Fruit fly (Drosophila melanogaster) whole organism, embryonic: ENCODE data around the gene mRpL20.

Experiments
- Bdp1 ChIP-seq: fragments of 200-800 bp; sonication (Bioruptor generic); optimal IDR thresholded peaks from 3 replicates; lab custom pipeline; 2016; ENCODE audit warnings: missing biosample characterization, missing genetic modification characterization
- CG10321 ChIP-seq: fragments of 200-800 bp; sonication (Bioruptor generic); IDR thresholded peaks from 2 replicates; pipeline ENCODE4 v1.3.6; 2022; ENCODE audit warnings: missing biosample characterization, missing genetic modification characterization
- CG10959 ChIP-seq: fragments of 200-800 bp; sonication (Bioruptor generic); IDR thresholded peaks from 2 replicates; pipeline ENCODE4 v1.3.6; 2022; ENCODE audit warnings: missing biosample characterization, missing genetic modification characterization
- CG1233 ChIP-seq: fragments of 200-800 bp; sonication (Bioruptor generic); optimal IDR thresholded peaks from 4 replicates; lab custom pipeline; 2018; ENCODE audit warnings: missing biosample characterization, mild to moderate bottlenecking, missing genetic modification characterization
- CG12744 ChIP-seq: fragments of 200-800 bp; sonication (Bioruptor generic); optimal IDR thresholded peaks from 2 replicates; lab custom pipeline; 2016; ENCODE audit warnings: missing biosample characterization, missing genetic modification characterization
- CG12769 ChIP-seq: fragments of 200-800 bp; sonication (Bioruptor generic); optimal IDR thresholded peaks from 2 replicates; lab custom pipeline; 2019; ENCODE audit warnings: missing biosample characterization, mild to moderate bottlenecking, missing genetic modification characterization, moderate library complexity
- CG13123 ChIP-seq: fragments of 200-800 bp; sonication (Bioruptor generic); optimal IDR thresholded peaks from 2 replicates; lab custom pipeline; 2016; ENCODE audit warnings: missing biosample characterization, missing genetic modification characterization
- CG13424 ChIP-seq: fragments of 200-800 bp; sonication (Bioruptor generic); optimal IDR thresholded peaks from 2 replicates; lab custom pipeline; 2019; ENCODE audit warnings: missing biosample characterization, mild to moderate bottlenecking, missing genetic modification characterization, moderate library complexity
- CG13894 ChIP-seq: fragments of 200-800 bp; sonication (Bioruptor generic); optimal IDR thresholded peaks from 3 replicates; lab custom pipeline; 2018; ENCODE audit warnings: missing biosample characterization, mild to moderate bottlenecking, missing genetic modification characterization, moderate library complexity
- CG15269 ChIP-seq: fragments of 200-800 bp; sonication (Bioruptor generic); optimal IDR thresholded peaks from 2 replicates; lab custom pipeline; 2018; ENCODE audit warnings: missing biosample characterization, mild to moderate bottlenecking, missing genetic modification characterization, moderate library complexity
- CG17385 ChIP-seq: fragments of 200-800 bp; sonication (Bioruptor generic); optimal IDR thresholded peaks from 3 replicates; lab custom pipeline; 2018; ENCODE audit warnings: missing biosample characterization, mild to moderate bottlenecking, missing genetic modification characterization
- CG18011 ChIP-seq: fragments of 200-800 bp; sonication (Bioruptor generic); optimal IDR thresholded peaks from 2 replicates; lab custom pipeline; 2017; ENCODE audit warnings: missing biosample characterization, missing genetic modification characterization, mild to moderate bottlenecking, moderate library complexity, missing genotype
- CG18619 ChIP-seq: fragments of 200-800 bp; sonication (Bioruptor generic); optimal IDR thresholded peaks from 3 replicates; lab custom pipeline; 2017; ENCODE audit warnings: missing biosample characterization, mild to moderate bottlenecking, missing genetic modification characterization
- CG31388 ChIP-seq: fragments of 200-800 bp; sonication (Bioruptor generic); optimal IDR thresholded peaks from 2 replicates; lab custom pipeline; 2016; ENCODE audit warnings: missing biosample characterization, missing genetic modification characterization
- CG5180 ChIP-seq: fragments of 200-800 bp; sonication (Bioruptor generic); optimal IDR thresholded peaks from 3 replicates; lab custom pipeline; 2017; ENCODE audit warnings: missing biosample characterization, missing genetic modification characterization, mild to moderate bottlenecking, moderate library complexity, missing genetic modification reagents
- CG5953 ChIP-seq: fragments of 200-800 bp; sonication (Bioruptor generic); IDR thresholded peaks from 2 replicates; pipeline ENCODE4 v1.3.6; 2022; ENCODE audit warnings: missing biosample characterization, missing genetic modification characterization
- CG6254 ChIP-seq: fragments of 200-800 bp; sonication (Bioruptor generic); optimal IDR thresholded peaks from 3 replicates; lab custom pipeline; 2017; ENCODE audit warnings: mild to moderate bottlenecking, missing biosample characterization, missing genetic modification reagents, missing genetic modification characterization
- CG7556 ChIP-seq: fragments of 200-800 bp; sonication (Bioruptor generic); optimal IDR thresholded peaks from 2 replicates; lab custom pipeline; 2017; ENCODE audit warnings: missing biosample characterization, mild to moderate bottlenecking, missing genetic modification characterization
- D19B ChIP-seq: fragments of 200-800 bp; sonication (Bioruptor generic); optimal IDR thresholded peaks from 2 replicates; lab custom pipeline; 2017; ENCODE audit warnings: missing biosample characterization, mild to moderate bottlenecking, missing genetic modification characterization
- Fer2 ChIP-seq: fragments of 200-800 bp; sonication (Bioruptor generic); optimal IDR thresholded peaks from 2 replicates; lab custom pipeline; 2018; ENCODE audit warnings: missing biosample characterization, mild to moderate bottlenecking, missing genetic modification characterization, moderate library complexity
- HLH54F ChIP-seq: fragments of 200-800 bp; sonication (Bioruptor generic); optimal IDR thresholded peaks from 3 replicates; lab custom pipeline; 2016; ENCODE audit warnings: missing biosample characterization, missing genetic modification characterization
- Hey ChIP-seq: fragments of 200-800 bp; sonication (Bioruptor generic); optimal IDR thresholded peaks from 3 replicates; lab custom pipeline; 2018; ENCODE audit warnings: missing biosample characterization, mild to moderate bottlenecking, missing genetic modification characterization
- Jarid2 ChIP-seq: fragments of 200-800 bp; sonication (Bioruptor generic); optimal IDR thresholded peaks from 3 replicates; lab custom pipeline; 2017; ENCODE audit warnings: mild to moderate bottlenecking, missing biosample characterization, missing genetic modification reagents, missing genetic modification characterization
- Lhr ChIP-seq: fragments of 200-800 bp; sonication (Bioruptor generic); optimal IDR thresholded peaks from 3 replicates; lab custom pipeline; 2017; ENCODE audit warnings: mild to moderate bottlenecking, missing biosample characterization, missing genetic modification reagents, missing genetic modification characterization
- MTF-1 ChIP-seq: fragments of 200-800 bp; sonication (Bioruptor generic); optimal IDR thresholded peaks from 2 replicates; lab custom pipeline; 2018; ENCODE audit warnings: missing biosample characterization, mild to moderate bottlenecking, missing genetic modification characterization, borderline replicate concordance
- Meics ChIP-seq: fragments of 200-800 bp; sonication (Bioruptor generic); optimal IDR thresholded peaks from 2 replicates; lab custom pipeline; 2017; ENCODE audit warnings: missing biosample characterization, mild to moderate bottlenecking, missing genetic modification characterization
- NFAT ChIP-seq: fragments of 200-800 bp; sonication (Bioruptor generic); IDR thresholded peaks from 2 replicates; pipeline ENCODE4 v1.3.6; 2022; ENCODE audit warnings: missing biosample characterization, missing genetic modification characterization
- Opbp ChIP-seq: fragments of 200-800 bp; sonication (Bioruptor generic); IDR thresholded peaks from 3 replicates; pipeline ENCODE4 v1.3.6; 2022; ENCODE audit warnings: missing biosample characterization, missing genetic modification characterization; ENCODE audit not compliant: partially characterized antibody
- Ptx1 ChIP-seq: fragments of 200-800 bp; sonication (Bioruptor generic); IDR thresholded peaks from 2 replicates; pipeline ENCODE4 v1.3.6; 2022; ENCODE audit warnings: missing biosample characterization, missing genetic modification characterization
- Sox102F ChIP-seq: fragments of 200-800 bp; sonication (Bioruptor generic); optimal IDR thresholded peaks from 2 replicates; lab custom pipeline; 2018; ENCODE audit warnings: missing biosample characterization, mild to moderate bottlenecking, missing genetic modification characterization, moderate library complexity
- ac ChIP-seq: fragments of 200-800 bp; sonication (Bioruptor generic); optimal IDR thresholded peaks from 3 replicates; lab custom pipeline; 2017; ENCODE audit warnings: missing biosample characterization, mild to moderate bottlenecking, missing genetic modification characterization
- al ChIP-seq: fragments of 200-800 bp; sonication (Bioruptor generic); IDR thresholded peaks from 2 replicates; pipeline ENCODE4 v1.3.6; 2022; ENCODE audit warnings: missing biosample characterization, missing genetic modification characterization
- ap ChIP-seq: fragments of 200-800 bp; sonication (Bioruptor generic); IDR thresholded peaks from 2 replicates; pipeline ENCODE4 v1.3.6; 2022; ENCODE audit warnings: missing biosample characterization, missing genetic modification characterization
- crc ChIP-seq: fragments of 200-800 bp; sonication (Bioruptor generic); optimal IDR thresholded peaks from 2 replicates; lab custom pipeline; 2016; ENCODE audit warnings: missing biosample characterization, missing genetic modification characterization
- cwo ChIP-seq: fragments of 200-800 bp; sonication (Bioruptor generic); optimal IDR thresholded peaks from 3 replicates; lab custom pipeline; 2017; ENCODE audit warnings: missing biosample characterization, missing genetic modification characterization, mild to moderate bottlenecking, moderate library complexity, missing genetic modification reagents
- emc ChIP-seq: fragments of 200-800 bp; sonication (Bioruptor generic); optimal IDR thresholded peaks from 2 replicates; lab custom pipeline; 2016; ENCODE audit warnings: missing biosample characterization, missing genetic modification characterization
- grn ChIP-seq: fragments of 200-800 bp; sonication (Bioruptor generic); optimal IDR thresholded peaks from 3 replicates; lab custom pipeline; 2017; ENCODE audit warnings: missing biosample characterization, missing genetic modification characterization
- h ChIP-seq: fragments of >200 bp; optimal IDR thresholded peaks from 2 replicates; lab custom pipeline; 2017
- inv ChIP-seq: fragments of 200-800 bp; sonication (Bioruptor generic); IDR thresholded peaks from 2 replicates; pipeline ENCODE4 v1.3.6; 2022; ENCODE audit warnings: missing biosample characterization, missing genetic modification characterization; ENCODE audit not compliant: partially characterized antibody
- prd ChIP-seq, 3 experiments: fragments of >200 bp in 2 of 3; fragments of 200-800 bp in 1 of 3; sonication (Bioruptor generic) in 1 of 3; optimal IDR thresholded peaks in 2 of 3; IDR thresholded peaks in 1 of 3; 2 replicates in 2 of 3; 3 replicates in 1 of 3; pipeline versions ENCODE4 v1.3.6 to Lab custom; 2017 to 2022; ENCODE audit warnings: missing biosample characterization in 1 of 3, missing genetic modification characterization in 1 of 3
- ranshi ChIP-seq: fragments of 200-800 bp; sonication (Bioruptor generic); IDR thresholded peaks from 2 replicates; pipeline ENCODE4 v1.3.6; 2022; ENCODE audit warnings: missing biosample characterization, missing genetic modification characterization
- tgo ChIP-seq: fragments of 200-800 bp; sonication (Bioruptor generic); IDR thresholded peaks from 3 replicates; pipeline ENCODE4 v1.3.6; 2022; ENCODE audit warnings: missing biosample characterization, missing genetic modification characterization
- tna ChIP-seq: fragments of 200-800 bp; sonication (Bioruptor generic); IDR thresholded peaks from 2 replicates; pipeline ENCODE4 v1.3.6; 2022; ENCODE audit warnings: missing biosample characterization, missing genetic modification characterization; ENCODE audit not compliant: partially characterized antibody
- tup ChIP-seq: fragments of 200-800 bp; sonication (Bioruptor generic); optimal IDR thresholded peaks from 2 replicates; lab custom pipeline; 2016; ENCODE audit warnings: missing biosample characterization, mild to moderate bottlenecking, missing genetic modification characterization, moderate library complexity
- usp ChIP-seq: fragments of >200 bp; optimal IDR thresholded peaks from 2 replicates; lab custom pipeline; 2017; ENCODE audit warnings: missing biosample characterization, missing genetic modification characterization
- vnd ChIP-seq: fragments of 200-800 bp; sonication (Bioruptor generic); IDR thresholded peaks from 3 replicates; pipeline ENCODE4 v1.3.6; 2022; ENCODE audit warnings: missing biosample characterization, missing genetic modification characterization; ENCODE audit not compliant: partially characterized antibody
- wek ChIP-seq: fragments of 200-800 bp; sonication (Bioruptor generic); optimal IDR thresholded peaks from 3 replicates; lab custom pipeline; 2018; ENCODE audit warnings: missing biosample characterization, mild to moderate bottlenecking, missing genetic modification characterization, moderate library complexity
- zen ChIP-seq: fragments of 200-800 bp; sonication (Bioruptor generic); optimal IDR thresholded peaks from 3 replicates; lab custom pipeline; 2018; ENCODE audit warnings: missing biosample characterization, mild to moderate bottlenecking, missing genetic modification characterization, moderate library complexity

Gene mRpL20

dm6 chr3L:13036706-13037457 is 19.2 kb upstream of the mRpL20 start, which contains the start of gene Srrm1 (continued):
- TF ChIP-seq CG13894 (tag; lab: Kevin White, UChicago) (no peak), CG7556 (GFP tag; lab: Kevin White, UChicago) (no peak), emc (GFP tag; lab: Kevin White, UChicago) (no peak), MTF-1 (GFP tag; lab: Kevin White, UChicago) (no peak), grn (no peak), tup (no peak), CG18011 (GFP tag; lab: Kevin White, UChicago) (no peak), tgo (GFP tag; lab: Robert Waterston, UW) (no peak), Sox102F (GFP tag; lab: Kevin White, UChicago) (no peak), Fer2 (tag; lab: Kevin White, UChicago) (no peak), CG10959 (GFP tag; lab: Robert Waterston, UW) (no peak), cwo (GFP tag; lab: Kevin White, UChicago) (no peak), ac (no peak), CG17385 (GFP tag; lab: Kevin White, UChicago) (no peak), al (peak; percentile 36; the same call in 1 of the 2 replicates), h (no peak), NFAT (GFP tag; lab: Robert Waterston, UW) (peak; percentile 41; the same call in 1 of the 2 replicates), CG13123 (GFP tag; lab: Kevin White, UChicago) (no peak), prd (optimal IDR thresholded peaks at IDR 0.05; lab: Kevin White, UChicago) (no peak), prd (GFP tag; IDR thresholded peaks at IDR 0.05; lab: Robert Waterston, UW) (no peak), CG5953 (GFP tag; lab: Robert Waterston, UW) (0 out of 2 replicates have a peak, but pooled peaks have one; percentile 37), crc (GFP tag; lab: Kevin White, UChicago) (no peak), Lhr (peak; percentile 76), CG6254 (GFP tag; lab: Kevin White, UChicago) (peak; percentile 100), CG18619 (GFP tag; lab: Kevin White, UChicago) (no peak), ap (GFP tag; lab: Robert Waterston, UW) (no peak), ranshi (GFP tag; lab: Robert Waterston, UW) (no peak), zen (tag; lab: Kevin White, UChicago) (peak; percentile 31), D19B (GFP tag; lab: Kevin White, UChicago) (no peak), Meics (GFP tag; lab: Kevin White, UChicago) (no peak), Hey (tag; lab: Kevin White, UChicago) (no peak), HLH54F (GFP tag; lab: Kevin White, UChicago) (peak; percentile 64), CG12769 (peak; percentile 27), Ptx1 (GFP tag; lab: Robert Waterston, UW) (no peak), inv (peak; percentile 92), CG13424 (tag; lab: Kevin White, UChicago) (no peak), CG1233 (GFP tag; lab: Kevin White, UChicago) (no peak), CG5180 (GFP tag; lab: Kevin White, UChicago) (no peak), CG15269 (no peak), Jarid2 (GFP tag; lab: Kevin White, UChicago) (no peak), vnd (GFP tag; lab: Robert Waterston, UW) (peak; percentile 88), CG31388 (GFP tag; lab: Kevin White, UChicago) (no peak), CG10321 (GFP tag; lab: Robert Waterston, UW) (no peak), Opbp (peak; percentile 93), wek (GFP tag; lab: Kevin White, UChicago) (no peak), tna (GFP tag; lab: Robert Waterston, UW) (peak; percentile 85), usp (GFP tag; lab: Kevin White, UChicago) (no peak), Bdp1 (peak; percentile 39), CG12744 (GFP tag; lab: Kevin White, UChicago) (peak; percentile 25)
